Worm (Caenorhabditis elegans): ENCODE data around the gene lact-8.

ce11 chrV:11087519-11087998 lies 5.8 kb downstream of the lact-8 start, which contains the start of gene Y42A5A.1:
- TF ChIP-seq nhr-237 (tag; optimal IDR thresholded peaks at IDR 0.05) (no peak), mep-1 (tag; optimal IDR thresholded peaks at IDR 0.05) (no peak)
